Fruit fly (Drosophila melanogaster): ENCODE measurements around the gene CG13733.

The CG13733 gene

dm6 chr3L:17474711-17475451, 3.8 kb downstream of the CG13733 start, which contains the start of the genes UQCR-Q and CG46525:
Gene UQCR-Q, plus strand, starts transcription at chr3L:17474761.
Gene CG46525, plus strand, starts transcription at chr3L:17475220.
- no peak for TF ChIP-seq GATAd (GFP tag; optimal IDR thresholded peaks at IDR 0.05)
- no peak for TF ChIP-seq Abd-B (GFP tag; optimal IDR thresholded peaks at IDR 0.05)
- TF ChIP-seq N (GFP tag; optimal IDR thresholded peaks at IDR 0.05) = no peak
- TF ChIP-seq foxo (GFP tag; optimal IDR thresholded peaks at IDR 0.05) = no peak
- TF ChIP-seq sage (GFP tag; optimal IDR thresholded peaks at IDR 0.05) = no peak
- TF ChIP-seq rgr (GFP tag; optimal IDR thresholded peaks at IDR 0.05) = no peak
- TF ChIP-seq h (GFP tag; optimal IDR thresholded peaks at IDR 0.05) = peak; percentile 12
- no peak for TF ChIP-seq Hr78 (GFP tag; optimal IDR thresholded peaks at IDR 0.05)
- no peak for TF ChIP-seq dsf (GFP tag; optimal IDR thresholded peaks at IDR 0.05; ENCODE audit: borderline replicate concordance)
- TF ChIP-seq Dfd (GFP tag; optimal IDR thresholded peaks at IDR 0.05) = no peak
- TF ChIP-seq ey (GFP tag; optimal IDR thresholded peaks at IDR 0.05) = no peak
- no peak for TF ChIP-seq dl (GFP tag; optimal IDR thresholded peaks at IDR 0.05; ENCODE audit: insufficient read depth in 1 of 2, partially characterized antibody in 2 of 2)
- TF ChIP-seq Sp1 (GFP tag; optimal IDR thresholded peaks at IDR 0.05) = no peak
- TF ChIP-seq fru (GFP tag; optimal IDR thresholded peaks at IDR 0.05) = no peak
- no peak for TF ChIP-seq pan (optimal IDR thresholded peaks at IDR 0.05)
- peak; percentile 50 for TF ChIP-seq Myc (optimal IDR thresholded peaks at IDR 0.05)
- TF ChIP-seq tai (GFP tag; optimal IDR thresholded peaks at IDR 0.05) = no peak
- peak; percentile 4 for TF ChIP-seq Dif (GFP tag; optimal IDR thresholded peaks at IDR 0.05; ENCODE audit: partially characterized antibody)
- TF ChIP-seq psq (GFP tag; optimal IDR thresholded peaks at IDR 0.05) = no peak
- no peak for TF ChIP-seq br (GFP tag; optimal IDR thresholded peaks at IDR 0.05)
- no peak for TF ChIP-seq dmrt93B (GFP tag; optimal IDR thresholded peaks at IDR 0.05)
- TF ChIP-seq CG32264 (GFP tag; optimal IDR thresholded peaks at IDR 0.05) = no peak
- TF ChIP-seq lola (GFP tag; optimal IDR thresholded peaks at IDR 0.05) = no peak
- TF ChIP-seq Mio (GFP tag; optimal IDR thresholded peaks at IDR 0.05) = no peak
- no peak for TF ChIP-seq woc (GFP tag; optimal IDR thresholded peaks at IDR 0.05)
- no peak for TF ChIP-seq OdsH (GFP tag; optimal IDR thresholded peaks at IDR 0.05)
- no peak for TF ChIP-seq usp (GFP tag; optimal IDR thresholded peaks at IDR 0.05)
- no peak for TF ChIP-seq Rel (GFP tag; optimal IDR thresholded peaks at IDR 0.05)
- peak; percentile 27 for TF ChIP-seq Rel (tag; optimal IDR thresholded peaks at IDR 0.05)
- peak; percentile 13 for TF ChIP-seq brk (GFP tag; optimal IDR thresholded peaks at IDR 0.05)
- TF ChIP-seq HLH106 (tag; optimal IDR thresholded peaks at IDR 0.05) = no peak
- TF ChIP-seq CrebA (GFP tag; optimal IDR thresholded peaks at IDR 0.05; ENCODE audit: borderline replicate concordance) = no peak

DNA sequence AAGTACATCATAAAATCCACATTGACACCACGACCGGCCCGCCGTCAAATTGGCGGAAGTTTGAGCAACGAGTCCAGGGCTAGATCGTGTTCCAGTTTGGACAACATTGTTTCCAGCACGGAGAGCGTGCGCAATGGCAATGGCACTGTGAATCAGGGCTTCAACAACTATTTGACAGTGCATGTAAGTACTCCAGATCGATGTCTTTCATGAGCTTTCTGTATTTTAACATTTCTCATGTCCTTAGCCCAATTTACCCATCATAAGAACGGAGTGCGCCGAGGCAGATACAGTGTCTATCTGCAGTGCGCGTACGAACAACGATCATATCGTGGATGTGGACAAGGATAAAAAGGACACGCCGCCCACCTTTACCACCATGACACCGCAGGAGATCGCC, 4.8 kb downstream of the CG13733 start:
- TF ChIP-seq h (GFP tag; optimal IDR thresholded peaks at IDR 0.05) (no peak), Myc (optimal IDR thresholded peaks at IDR 0.05) (no peak), Jra (GFP tag; optimal IDR thresholded peaks at IDR 0.05) (no peak), foxo (GFP tag; optimal IDR thresholded peaks at IDR 0.05) (no peak), usp (GFP tag; optimal IDR thresholded peaks at IDR 0.05) (no peak), CG9705 (GFP tag; optimal IDR thresholded peaks at IDR 0.05) (no peak), dsf (GFP tag; optimal IDR thresholded peaks at IDR 0.05; ENCODE audit: borderline replicate concordance) (no peak), woc (GFP tag; optimal IDR thresholded peaks at IDR 0.05) (no peak), Rel (GFP tag; optimal IDR thresholded peaks at IDR 0.05) (no peak), Rel (tag; optimal IDR thresholded peaks at IDR 0.05) (no peak)

DNA sequence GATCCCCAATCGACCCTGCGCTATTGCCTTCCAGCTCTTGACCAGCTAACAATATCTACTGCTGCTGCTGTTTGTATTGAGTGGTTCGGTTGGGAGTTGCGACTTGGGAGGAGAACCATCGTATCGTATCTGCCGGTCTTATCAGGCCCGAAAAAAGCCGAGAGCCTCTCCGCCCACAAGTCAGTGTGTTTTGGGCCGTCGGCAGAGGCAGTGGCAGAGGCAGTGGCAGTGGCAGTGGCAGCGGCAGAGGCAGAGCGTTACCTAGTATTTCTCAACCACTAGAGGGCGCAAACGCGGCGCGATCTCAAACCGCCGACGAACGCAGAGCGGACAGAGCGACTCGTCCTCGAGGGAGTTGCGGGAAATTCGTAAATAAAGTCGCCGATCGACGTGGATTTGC, 8.6 kb downstream of the CG13733 start, which contains the start of gene SecCl:
TSS of gene SecCl (plus strand) at position 18 of the 400 bp plus-strand sequence.
- TF ChIP-seq GATAd (GFP tag; optimal IDR thresholded peaks at IDR 0.05) (no peak), Vsx2 (GFP tag; optimal IDR thresholded peaks at IDR 0.05; ENCODE audit: partially characterized antibody) (no peak), br (GFP tag; optimal IDR thresholded peaks at IDR 0.05) (no peak), Hnf4 (GFP tag; optimal IDR thresholded peaks at IDR 0.05) (no peak), CG32264 (GFP tag; optimal IDR thresholded peaks at IDR 0.05) (no peak), dl (GFP tag; optimal IDR thresholded peaks at IDR 0.05; ENCODE audit: insufficient read depth in 1 of 2, partially characterized antibody in 2 of 2) (no peak), Dif (GFP tag; optimal IDR thresholded peaks at IDR 0.05; ENCODE audit: partially characterized antibody) (no peak), Sp1 (GFP tag; optimal IDR thresholded peaks at IDR 0.05) (no peak), sv (GFP tag; optimal IDR thresholded peaks at IDR 0.05) (no peak)
